Fruit fly (Drosophila melanogaster): Measurements from ENCODE around the gene CG8565.

CG8565 gene

dm6 chrX:15802880-15803650 lies 34.6 kb upstream of the CG8565 start (continued):
- TF ChIP-seq crp (GFP tag; optimal IDR thresholded peaks at IDR 0.05) (no peak), cg (GFP tag; optimal IDR thresholded peaks at IDR 0.05) (no peak), peb (GFP tag; IDR thresholded peaks at IDR 0.05) (no peak), CG10147 (GFP tag; optimal IDR thresholded peaks at IDR 0.05) (no peak), CG30020 (tag; optimal IDR thresholded peaks at IDR 0.05) (peak; percentile 83), pb (GFP tag; optimal IDR thresholded peaks at IDR 0.05) (no peak), Oaz (GFP tag; IDR thresholded peaks at IDR 0.05) (no peak), CG14710 (tag; optimal IDR thresholded peaks at IDR 0.05) (peak; percentile 28), Hr39 (optimal IDR thresholded peaks at IDR 0.05) (no peak), CG17361 (GFP tag; IDR thresholded peaks at IDR 0.05) (no peak), Sry-δ (GFP tag; optimal IDR thresholded peaks at IDR 0.05) (peak; percentile 76), NC2α (GFP tag; optimal IDR thresholded peaks at IDR 0.05) (no peak), h (optimal IDR thresholded peaks at IDR 0.05) (no peak), gt (GFP tag; IDR thresholded peaks at IDR 0.05) (no peak), nerfin-1 (tag; optimal IDR thresholded peaks at IDR 0.05) (no peak), Dbx (GFP tag; IDR thresholded peaks at IDR 0.05) (0 out of 3 replicates have a peak, but pooled peaks have one; percentile 16), schlank (tag; optimal IDR thresholded peaks at IDR 0.05) (no peak), Doc3 (GFP tag; IDR thresholded peaks at IDR 0.05; ENCODE audit: partially characterized antibody) (peak; percentile 64), dmrt99B (tag; optimal IDR thresholded peaks at IDR 0.05) (peak; percentile 4), pzg (GFP tag; optimal IDR thresholded peaks at IDR 0.05) (peak; percentile 42), nau (GFP tag; optimal IDR thresholded peaks at IDR 0.05) (no peak), CG14860 (GFP tag; IDR thresholded peaks at IDR 0.05; ENCODE audit: partially characterized antibody) (peak; percentile 74), CG4820 (GFP tag; optimal IDR thresholded peaks at IDR 0.05) (no peak), Hr51 (GFP tag; optimal IDR thresholded peaks at IDR 0.05) (peak in 1 of 2 experiments; percentile 30), CG15073 (GFP tag; optimal IDR thresholded peaks at IDR 0.05) (no peak), ro (GFP tag; IDR thresholded peaks at IDR 0.05) (no peak), sima (GFP tag; optimal IDR thresholded peaks at IDR 0.05) (no peak), yki (optimal IDR thresholded peaks at IDR 0.05) (no peak), kay (GFP tag; optimal IDR thresholded peaks at IDR 0.05) (no peak), CoRest (tag; optimal IDR thresholded peaks at IDR 0.05) (peak; percentile 40), CG6175 (GFP tag; IDR thresholded peaks at IDR 0.05) (no peak), grau (tag; optimal IDR thresholded peaks at IDR 0.05) (peak; percentile 37), esg (GFP tag; conservative IDR thresholded peaks at IDR 0.05) (no peak), CG3281 (GFP tag; optimal IDR thresholded peaks at IDR 0.05) (peak; percentile 32), GATAe (GFP tag; conservative IDR thresholded peaks at IDR 0.05) (no peak), Xbp1 (GFP tag; optimal IDR thresholded peaks at IDR 0.05) (no peak), ash1 (GFP tag; optimal IDR thresholded peaks at IDR 0.05) (no peak), chm (GFP tag; IDR thresholded peaks at IDR 0.05) (no peak), CG9876 (GFP tag; optimal IDR thresholded peaks at IDR 0.05) (no peak), CG1602 (GFP tag; optimal IDR thresholded peaks at IDR 0.05) (no peak), Oli (tag; optimal IDR thresholded peaks at IDR 0.05) (no peak), Ets65A (GFP tag) (peak; percentile 58), CG30403 (GFP tag; optimal IDR thresholded peaks at IDR 0.05) (peak; percentile 10), CG13123 (GFP tag; optimal IDR thresholded peaks at IDR 0.05) (no peak), CG18476 (GFP tag; optimal IDR thresholded peaks at IDR 0.05) (no peak), CG7928 (GFP tag; optimal IDR thresholded peaks at IDR 0.05) (no peak), croc (GFP tag; conservative IDR thresholded peaks at IDR 0.05) (no peak), exex (tag; optimal IDR thresholded peaks at IDR 0.05) (peak; percentile 27), ftz-f1 (GFP tag; optimal IDR thresholded peaks at IDR 0.05) (no peak), CG17328 (GFP tag; IDR thresholded peaks at IDR 0.05) (no peak), vfl (GFP tag; optimal IDR thresholded peaks at IDR 0.05) (no peak)

Data from whole organism, embryonic.